Worm (Caenorhabditis elegans): ENCODE data around the gene srv-17.

DNA sequence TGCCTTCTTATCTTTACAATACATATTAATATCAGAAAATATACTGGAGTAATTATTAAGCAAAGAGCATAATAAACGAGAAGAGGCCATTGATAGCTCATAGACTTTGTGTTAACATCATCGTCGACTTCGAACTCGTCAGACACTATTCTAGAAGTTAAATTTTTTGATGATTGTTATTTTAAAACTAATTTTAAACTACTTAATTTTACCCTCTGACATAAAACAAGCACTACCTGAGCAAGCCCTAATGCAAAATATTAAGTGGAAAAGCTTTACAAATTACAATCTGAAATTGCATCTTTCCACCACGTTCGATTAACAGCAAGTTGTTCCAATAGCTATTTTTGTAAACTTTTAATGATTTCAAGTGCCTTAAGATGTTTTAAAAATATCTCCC, at the start of gene srv-17:
- TF ChIP-seq ama-1 (optimal IDR thresholded peaks at IDR 0.05): no peak
- no peak for TF ChIP-seq ceh-13 (GFP tag; optimal IDR thresholded peaks at IDR 0.05)
- TF ChIP-seq aly-1 (tag; optimal IDR thresholded peaks at IDR 0.05): no peak
- TF ChIP-seq pes-1 (GFP tag; IDR thresholded peaks at IDR 0.05): no peak
- TF ChIP-seq tra-4 (tag; optimal IDR thresholded peaks at IDR 0.05): no peak
- no peak for TF ChIP-seq hmbx-1 (tag; optimal IDR thresholded peaks at IDR 0.05)
- no peak for TF ChIP-seq tbx-37 (GFP tag; conservative IDR thresholded peaks at IDR 0.05)
- TF ChIP-seq hmg-4 (GFP tag; optimal IDR thresholded peaks at IDR 0.05): no peak
- no peak for TF ChIP-seq scrt-1 (GFP tag; IDR thresholded peaks at IDR 0.05)
- TF ChIP-seq F13C5.2 (tag; optimal IDR thresholded peaks at IDR 0.05): no peak
- TF ChIP-seq B0310.2 (tag; optimal IDR thresholded peaks at IDR 0.05): no peak
- no peak for TF ChIP-seq sea-1 (GFP tag; conservative IDR thresholded peaks at IDR 0.05)
- TF ChIP-seq tbx-11 (GFP tag; IDR thresholded peaks at IDR 0.05): no peak
- no peak for TF ChIP-seq flt-1 (GFP tag; IDR thresholded peaks at IDR 0.05)
